Worm (Caenorhabditis elegans) whole organism, early embryonic: Measurements from ENCODE around the gene Y46H3D.1.

ENCODE experiments used
- B0310.2 ChIP-seq: sonication (generic microtip); optimal IDR thresholded peaks from 2 replicates; lab custom pipeline; 2016; ENCODE audit warnings: mild to moderate bottlenecking, missing genetic modification characterization, missing compliant biosample characterization
- ama-1 ChIP-seq: fragments of 150-350 bp; optimal IDR thresholded peaks from 2 replicates; lab custom pipeline; 2014
- ceh-36 ChIP-seq: sonication (generic microtip); optimal IDR thresholded peaks from 2 replicates; lab custom pipeline; 2016; ENCODE audit warnings: missing genetic modification characterization, inconsistent platforms, missing compliant biosample characterization
- ets-7 ChIP-seq: sonication (generic microtip); optimal IDR thresholded peaks from 2 replicates; lab custom pipeline; 2016; ENCODE audit warnings: missing genotype, missing genetic modification characterization, missing compliant biosample characterization
- flt-1 ChIP-seq: fragments of 200-800 bp; sonication (Bioruptor generic); IDR thresholded peaks from 2 replicates; pipeline ENCODE4 v1.3.6; 2022; ENCODE audit warnings: missing genetic modification characterization, missing compliant biosample characterization
- hmbx-1 ChIP-seq: sonication (generic microtip); optimal IDR thresholded peaks from 2 replicates; lab custom pipeline; 2016; ENCODE audit warnings: mild to moderate bottlenecking, missing genetic modification characterization, missing compliant biosample characterization
- hmg-4 ChIP-seq: fragments of 200-800 bp; sonication (Bioruptor generic); optimal IDR thresholded peaks from 2 replicates; lab custom pipeline; 2018; ENCODE audit warnings: mild to moderate bottlenecking, missing genetic modification characterization, missing compliant biosample characterization
- scrt-1 ChIP-seq: fragments of 200-800 bp; sonication (Bioruptor generic); IDR thresholded peaks from 2 replicates; pipeline ENCODE4 v1.3.6; 2022; ENCODE audit warnings: missing genetic modification characterization, missing compliant biosample characterization
- tbx-11 ChIP-seq: fragments of 200-800 bp; sonication (Bioruptor generic); IDR thresholded peaks from 2 replicates; pipeline ENCODE4 v1.3.6; 2022; ENCODE audit warnings: missing genetic modification characterization, missing compliant biosample characterization
- tbx-37 ChIP-seq: fragments of 200-800 bp; sonication (Bioruptor generic); conservative IDR thresholded peaks from 2 replicates; pipeline ENCODE4 v1.3.6; 2022; ENCODE audit warnings: missing genetic modification reagents, missing genetic modification characterization, missing compliant biosample characterization
- tra-4 ChIP-seq: sonication (generic microtip); optimal IDR thresholded peaks from 2 replicates; lab custom pipeline; 2017; ENCODE audit warnings: missing genetic modification characterization, missing compliant biosample characterization

- TF ChIP-seq ama-1, result no peak
- no peak for TF ChIP-seq tra-4
- no peak for TF ChIP-seq tbx-11 (GFP tag; lab: Robert Waterston, UW)
- TF ChIP-seq scrt-1 (GFP tag; lab: Robert Waterston, UW), result no peak
- TF ChIP-seq hmbx-1 (tag; lab: Kevin White, UChicago), result no peak
- no peak for TF ChIP-seq ets-7
- TF ChIP-seq flt-1 (GFP tag; lab: Robert Waterston, UW), result no peak
- TF ChIP-seq hmg-4, result no peak
- no peak for TF ChIP-seq ceh-36 (tag; lab: Kevin White, UChicago)
- TF ChIP-seq B0310.2, result no peak
- no peak for TF ChIP-seq tbx-37 (GFP tag; lab: Robert Waterston, UW)
Observed at ce11 chrV:1662270-1662669, 20.0 kb downstream of the Y46H3D.1 start, which contains the start of gene irld-40.
